Fruit fly (Drosophila melanogaster) whole organism, wandering third instar larva: ENCODE measurements around the gene VAChT.

ENCODE experiments used
- Abd-B ChIP-seq: fragments of >200 bp; optimal IDR thresholded peaks from 2 replicates; lab custom pipeline; 2017; ENCODE audit warnings: missing biosample characterization, missing genetic modification characterization
- CG32264 ChIP-seq: fragments of 200-800 bp; sonication (Bioruptor generic); optimal IDR thresholded peaks from 2 replicates; lab custom pipeline; 2016; ENCODE audit warnings: missing biosample characterization, missing genetic modification characterization
- CrebA ChIP-seq: fragments of 200-800 bp; sonication (Bioruptor generic); optimal IDR thresholded peaks from 2 replicates; lab custom pipeline; 2016; ENCODE audit warnings: missing biosample characterization, mild to moderate bottlenecking, missing genetic modification characterization, borderline replicate concordance
- Dfd ChIP-seq: fragments of >200 bp; optimal IDR thresholded peaks from 2 replicates; lab custom pipeline; 2017; ENCODE audit warnings: missing biosample characterization, missing genetic modification characterization
- Dif ChIP-seq: fragments of 200-275, 200-300 bp; sonication (Bioruptor generic); optimal IDR thresholded peaks from 2 replicates; lab custom pipeline; 2018; ENCODE audit warnings: missing biosample characterization, missing genetic modification characterization; ENCODE audit not compliant: partially characterized antibody
- GATAd ChIP-seq: sonication (Bioruptor generic); optimal IDR thresholded peaks from 2 replicates; lab custom pipeline; 2016; ENCODE audit warnings: missing biosample characterization, missing genetic modification characterization
- HLH106 ChIP-seq: fragments of 200-800 bp; optimal IDR thresholded peaks from 3 replicates; lab custom pipeline; 2019; ENCODE audit warnings: missing biosample characterization, mild to moderate bottlenecking, missing genetic modification characterization, moderate library complexity
- Hnf4 ChIP-seq: fragments of 200-800 bp; sonication (Bioruptor generic); optimal IDR thresholded peaks from 2 replicates; lab custom pipeline; 2016; ENCODE audit warnings: missing biosample characterization, mild to moderate bottlenecking, missing genetic modification characterization
- Hr78 ChIP-seq: fragments of >200 bp; optimal IDR thresholded peaks from 2 replicates; lab custom pipeline; 2017; ENCODE audit warnings: missing biosample characterization, missing genetic modification characterization
- Hr83 ChIP-seq: fragments of 200-300 bp; sonication (Bioruptor generic); optimal IDR thresholded peaks from 2 replicates; lab custom pipeline; 2016; ENCODE audit warnings: missing biosample characterization, mild to moderate bottlenecking, missing genetic modification characterization, moderate library complexity; ENCODE audit not compliant: poor library complexity, severe bottlenecking
- Jra ChIP-seq: sonication (Bioruptor generic); optimal IDR thresholded peaks from 2 replicates; lab custom pipeline; 2016; ENCODE audit warnings: missing biosample characterization, missing genetic modification characterization
- Mio ChIP-seq: sonication (Bioruptor generic); optimal IDR thresholded peaks from 2 replicates; lab custom pipeline; 2016; ENCODE audit warnings: missing biosample characterization, missing genetic modification characterization
- Myc ChIP-seq: fragments of >200 bp; optimal IDR thresholded peaks from 2 replicates; lab custom pipeline; 2017
- N ChIP-seq: fragments of >200 bp; optimal IDR thresholded peaks from 2 replicates; lab custom pipeline; 2018; ENCODE audit warnings: missing biosample characterization, missing external identifiers, missing genetic modification characterization
- Rel ChIP-seq, 2 experiments: fragments of 200-800 bp; sonication (Bioruptor generic) in 1 of 2; optimal IDR thresholded peaks; 2 replicates in 1 of 2; 3 replicates in 1 of 2; lab custom pipeline; 2016 to 2019; ENCODE audit warnings: mild to moderate bottlenecking in 2 of 2, missing biosample characterization in 2 of 2, missing genetic modification characterization in 2 of 2, moderate library complexity in 1 of 2
- Sp1 ChIP-seq: fragments of 200-800 bp; sonication (Bioruptor generic); optimal IDR thresholded peaks from 3 replicates; lab custom pipeline; 2019; ENCODE audit warnings: missing biosample characterization, mild to moderate bottlenecking, missing genetic modification characterization, moderate library complexity
- Vsx2 ChIP-seq: fragments of 200-300, 225-300 bp; sonication (Bioruptor generic); optimal IDR thresholded peaks from 2 replicates; lab custom pipeline; 2018; ENCODE audit warnings: missing biosample characterization, missing genetic modification characterization; ENCODE audit not compliant: partially characterized antibody
- br ChIP-seq: fragments of 200-800 bp; sonication (Bioruptor generic); optimal IDR thresholded peaks from 2 replicates; lab custom pipeline; 2016; ENCODE audit warnings: missing biosample characterization, missing genetic modification characterization
- brk ChIP-seq: fragments of 200-800 bp; sonication (Bioruptor generic); optimal IDR thresholded peaks from 2 replicates; lab custom pipeline; 2016; ENCODE audit warnings: missing biosample characterization, mild to moderate bottlenecking, missing genetic modification characterization
- dmrt93B ChIP-seq: fragments of 200-800 bp; sonication (Bioruptor generic); optimal IDR thresholded peaks from 2 replicates; lab custom pipeline; 2018; ENCODE audit warnings: missing biosample characterization, mild to moderate bottlenecking, missing genetic modification characterization
- dsf ChIP-seq: sonication (Bioruptor generic); optimal IDR thresholded peaks from 2 replicates; lab custom pipeline; 2016; ENCODE audit warnings: missing biosample characterization, missing genetic modification characterization, borderline replicate concordance
- ey ChIP-seq: fragments of 200-800 bp; sonication (Bioruptor generic); optimal IDR thresholded peaks from 2 replicates; lab custom pipeline; 2016; ENCODE audit warnings: missing biosample characterization, missing genetic modification characterization
- fru ChIP-seq: fragments of 200-800 bp; sonication (Bioruptor generic); optimal IDR thresholded peaks from 3 replicates; lab custom pipeline; 2016; ENCODE audit warnings: missing biosample characterization, mild to moderate bottlenecking, missing genetic modification characterization
- jim ChIP-seq: fragments of 175-275, 200-325 bp; sonication (Bioruptor generic); optimal IDR thresholded peaks from 2 replicates; lab custom pipeline; 2016; ENCODE audit warnings: missing biosample characterization, mild to moderate bottlenecking, missing genetic modification characterization
- pan ChIP-seq: fragments of >200 bp; optimal IDR thresholded peaks from 2 replicates; lab custom pipeline; 2017
- rgr ChIP-seq: fragments of 200-800 bp; sonication (Bioruptor generic); optimal IDR thresholded peaks from 3 replicates; lab custom pipeline; 2016; ENCODE audit warnings: missing biosample characterization, mild to moderate bottlenecking, missing genetic modification characterization
- sage ChIP-seq: fragments of 200-800 bp; sonication (Bioruptor generic); optimal IDR thresholded peaks from 2 replicates; lab custom pipeline; 2016; ENCODE audit warnings: missing biosample characterization, mild to moderate bottlenecking, missing genetic modification characterization
- sv ChIP-seq: fragments of 200-800 bp; sonication (Bioruptor generic); optimal IDR thresholded peaks from 3 replicates; lab custom pipeline; 2016; ENCODE audit warnings: missing biosample characterization, missing genetic modification characterization
- tai ChIP-seq: sonication (Bioruptor generic); optimal IDR thresholded peaks from 2 replicates; lab custom pipeline; 2016; ENCODE audit warnings: missing biosample characterization, missing genetic modification characterization
- usp ChIP-seq: fragments of >200 bp; optimal IDR thresholded peaks from 2 replicates; lab custom pipeline; 2017; ENCODE audit warnings: missing biosample characterization, missing genetic modification characterization
- woc ChIP-seq: sonication (Bioruptor generic); optimal IDR thresholded peaks from 2 replicates; lab custom pipeline; 2016; ENCODE audit warnings: missing biosample characterization, mild to moderate bottlenecking, missing genetic modification characterization

Gene VAChT

DNA sequence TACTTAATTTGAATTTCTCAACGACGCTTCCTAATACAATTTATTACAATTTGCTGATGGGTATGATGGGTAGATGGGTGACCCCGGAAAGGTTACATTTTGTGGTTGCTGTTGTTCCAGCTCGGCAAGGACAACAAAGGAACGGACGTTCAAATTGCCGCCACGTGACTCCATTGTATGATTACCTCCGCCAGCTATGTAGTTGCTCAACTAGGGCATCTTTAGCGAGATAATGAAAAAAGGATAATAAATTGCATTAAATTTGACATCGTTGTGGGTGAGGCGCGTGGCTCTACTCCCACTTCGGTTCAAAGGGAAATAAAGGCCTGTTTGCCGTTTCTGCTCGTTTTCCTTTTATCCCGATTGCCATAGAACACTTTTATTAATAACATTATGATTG is 16.1 kb downstream of the VAChT start:
- TF ChIP-seq Dfd (GFP tag; lab: Kevin White, UChicago) (no peak), dsf (GFP tag; lab: Kevin White, UChicago) (no peak), sv (GFP tag; lab: Kevin White, UChicago) (no peak), ey (no peak), dmrt93B (no peak), brk (GFP tag; lab: Kevin White, UChicago) (no peak), fru (no peak)
- TF ChIP-seq, all 38 proteins: peak for 0

DNA sequence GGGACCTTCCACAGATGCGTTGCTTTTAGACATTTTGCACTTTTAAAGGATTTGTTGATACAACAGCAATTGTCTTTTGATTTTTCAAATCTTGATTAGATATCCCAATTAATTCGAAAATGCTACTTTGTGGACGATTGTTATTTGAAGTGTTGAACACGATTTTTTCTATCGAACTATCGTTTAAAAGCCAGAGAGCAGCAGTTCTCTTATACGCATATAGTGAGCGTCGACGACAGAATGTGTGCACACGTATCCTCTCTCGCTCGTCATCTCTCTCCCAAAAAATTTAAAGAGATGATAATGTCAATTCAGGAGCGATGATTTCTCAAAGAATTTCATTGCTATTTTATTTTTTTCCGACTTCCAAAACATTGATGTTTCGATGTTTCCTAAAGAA is 17.2 kb downstream of the VAChT start, which contains the start of gene CG34283:
Gene CG34283 (minus strand): TSS at position 101 of the 400 bp plus-strand sequence.
- TF ChIP-seq br (GFP tag; lab: Kevin White, UChicago) (no peak), Dif (GFP tag; lab: Kevin White, UChicago) (no peak)

DNA sequence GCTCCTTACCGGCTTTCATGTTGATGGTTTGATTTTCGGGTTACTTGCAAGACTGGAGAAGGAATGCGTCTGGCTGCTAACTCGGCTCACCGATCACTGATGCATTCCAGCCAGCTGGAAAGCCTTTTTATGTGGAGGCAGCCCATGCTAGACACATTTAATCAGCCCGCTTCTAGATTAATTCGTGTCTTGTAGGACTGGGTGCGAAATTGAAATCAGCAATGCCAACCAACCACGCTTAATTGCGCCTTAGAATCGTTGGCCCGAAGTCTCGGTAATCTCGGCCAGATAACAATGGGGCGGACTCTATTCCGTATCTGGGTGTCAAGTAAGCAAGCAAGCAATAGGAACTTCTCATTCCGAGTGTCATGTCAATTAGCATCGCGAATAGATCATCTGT is 21.0 kb downstream of the VAChT start, which contains the start of gene CG7714:
Gene CG7714 (minus strand): TSS at position 101 of the 400 bp plus-strand sequence.
- TF ChIP-seq Hr83 (GFP tag; lab: Kevin White, UChicago), result no peak
- TF ChIP-seq HLH106 (tag; lab: Kevin White, UChicago), result no peak
- TF ChIP-seq Mio, result no peak
- TF ChIP-seq rgr (GFP tag; lab: Kevin White, UChicago), result no peak
- TF ChIP-seq, all 38 proteins: peak for 0

- TF ChIP-seq fru (no peak), dmrt93B (no peak), jim (no peak), pan (lab: Kevin White, UChicago) (no peak), tai (no peak), Vsx2 (GFP tag; lab: Kevin White, UChicago) (no peak), sage (GFP tag; lab: Kevin White, UChicago) (no peak), rgr (GFP tag; lab: Kevin White, UChicago) (no peak)
Measured at dm6 chr3R:18728368-18728767, 23.1 kb downstream of the VAChT start, which contains the start of gene CG7715. Gene CG7715 (minus strand): TSS chr3R:18728468.

- TF ChIP-seq Myc (lab: Kevin White, UChicago) (peak; percentile 16), usp (GFP tag; lab: Kevin White, UChicago) (no peak)
Measured at dm6 chr3R:18731241-18731640, 25.9 kb downstream of the VAChT start.

- TF ChIP-seq N (GFP tag; lab: Kevin White, UChicago), result no peak
- no peak for TF ChIP-seq dsf (GFP tag; lab: Kevin White, UChicago)
- TF ChIP-seq GATAd (GFP tag; lab: Kevin White, UChicago), result no peak
- no peak for TF ChIP-seq CrebA (GFP tag; lab: Kevin White, UChicago)
- TF ChIP-seq brk (GFP tag; lab: Kevin White, UChicago), result no peak
Measured at dm6 chr3R:18732381-18732780, 27.1 kb downstream of the VAChT start, which contains the start of gene CG14302. Gene CG14302 (plus strand): TSS chr3R:18732681.

- TF ChIP-seq Abd-B (GFP tag; lab: Kevin White, UChicago), result no peak
- TF ChIP-seq Mio, result no peak
- TF ChIP-seq Myc (lab: Kevin White, UChicago), result no peak
- no peak for TF ChIP-seq tai
- TF ChIP-seq Hnf4 (GFP tag; lab: Kevin White, UChicago), result no peak
- no peak for TF ChIP-seq Sp1 (GFP tag; lab: Kevin White, UChicago)
- TF ChIP-seq pan (lab: Kevin White, UChicago), result no peak
- TF ChIP-seq sv (GFP tag; lab: Kevin White, UChicago), result no peak
- no peak for TF ChIP-seq Dfd (GFP tag; lab: Kevin White, UChicago)
- TF ChIP-seq Hr83 (GFP tag; lab: Kevin White, UChicago), result no peak
- no peak for TF ChIP-seq Rel (GFP tag; optimal IDR thresholded peaks at IDR 0.05; lab: Kevin White, UChicago)
- no peak for TF ChIP-seq Rel (tag; optimal IDR thresholded peaks at IDR 0.05; lab: Kevin White, UChicago)
- no peak for TF ChIP-seq ey
- no peak for TF ChIP-seq woc (GFP tag; lab: Kevin White, UChicago)
- TF ChIP-seq N (GFP tag; lab: Kevin White, UChicago), result no peak
- no peak for TF ChIP-seq Jra (GFP tag; lab: Kevin White, UChicago)
- no peak for TF ChIP-seq dsf (GFP tag; lab: Kevin White, UChicago)
- TF ChIP-seq Hr78, result no peak
- TF ChIP-seq fru, result no peak
- TF ChIP-seq GATAd (GFP tag; lab: Kevin White, UChicago), result no peak
- TF ChIP-seq CG32264, result no peak
Measured at dm6 chr3R:18733580-18733979, 28.3 kb downstream of the VAChT start.
